Worm (Caenorhabditis elegans) whole organism, young adult: ENCODE results near the gene npr-27.

Source experiments
- B0261.1 ChIP-seq: sonication (generic microtip); optimal IDR thresholded peaks from 2 replicates; lab custom pipeline; 2016; ENCODE audit warnings: mild to moderate bottlenecking, missing genetic modification characterization, moderate library complexity, missing compliant biosample characterization
- F22D6.2 ChIP-seq: sonication (generic microtip); optimal IDR thresholded peaks from 2 replicates; lab custom pipeline; 2016; ENCODE audit warnings: mild to moderate bottlenecking, missing genetic modification characterization, missing compliant biosample characterization
- F23B12.7 ChIP-seq: sonication (generic microtip); optimal IDR thresholded peaks from 2 replicates; lab custom pipeline; 2017; ENCODE audit warnings: missing genetic modification characterization, mild to moderate bottlenecking, missing compliant biosample characterization, antibody characterized with exemption, moderate library complexity; ENCODE audit not compliant: insufficient read depth
- F33H1.4 ChIP-seq: fragments of 200-800 bp; sonication (Bioruptor generic); IDR thresholded peaks from 2 replicates; pipeline ENCODE4 v1.3.6; 2022; ENCODE audit warnings: missing genetic modification reagents, missing genetic modification characterization, missing compliant biosample characterization
- F49E8.2 ChIP-seq: sonication (generic microtip); optimal IDR thresholded peaks from 3 replicates; lab custom pipeline; 2017; ENCODE audit warnings: missing genetic modification characterization, mild to moderate bottlenecking, missing compliant biosample characterization, antibody characterized with exemption, moderate library complexity; ENCODE audit not compliant: insufficient read depth
- T26A5.8 ChIP-seq: sonication (generic microtip); optimal IDR thresholded peaks from 2 replicates; lab custom pipeline; 2016; ENCODE audit warnings: missing genetic modification characterization, missing compliant biosample characterization
- Y53F4B.3 ChIP-seq: fragments of 200-800 bp; sonication (Bioruptor generic); IDR thresholded peaks from 2 replicates; pipeline ENCODE4 v1.3.6; 2022; ENCODE audit warnings: missing genetic modification reagents, missing genetic modification characterization, missing compliant biosample characterization
- Y79H2A.3 ChIP-seq: fragments of 200-800 bp; sonication (Bioruptor generic); conservative IDR thresholded peaks from 2 replicates; pipeline ENCODE4 v1.3.6; 2022; ENCODE audit warnings: missing genetic modification reagents, missing genetic modification characterization, missing compliant biosample characterization
- ZK185.1 ChIP-seq: sonication (generic microtip); optimal IDR thresholded peaks from 2 replicates; lab custom pipeline; 2016; ENCODE audit warnings: mild to moderate bottlenecking, missing genetic modification characterization, missing compliant biosample characterization; ENCODE audit not compliant: poor library complexity, severe bottlenecking
- atf-7 ChIP-seq: sonication (generic microtip); optimal IDR thresholded peaks from 2 replicates; lab custom pipeline; 2017; ENCODE audit warnings: mild to moderate bottlenecking, missing genetic modification characterization, missing compliant biosample characterization
- bed-2 ChIP-seq: fragments of 200-800 bp; sonication (Bioruptor generic); IDR thresholded peaks from 2 replicates; pipeline ENCODE4 v1.3.6; 2022; ENCODE audit warnings: missing genetic modification reagents, missing genetic modification characterization, missing compliant biosample characterization
- ceh-58 ChIP-seq: fragments of 200-800 bp; sonication (Bioruptor generic); IDR thresholded peaks from 2 replicates; pipeline ENCODE4 v1.3.6; 2022; ENCODE audit warnings: missing genetic modification characterization, missing compliant biosample characterization
- ceh-79 ChIP-seq: sonication (generic microtip); optimal IDR thresholded peaks from 2 replicates; lab custom pipeline; 2017; ENCODE audit warnings: mild to moderate bottlenecking, missing genetic modification characterization, missing compliant biosample characterization
- ceh-91 ChIP-seq: fragments of 200-800 bp; sonication (Bioruptor generic); IDR thresholded peaks from 2 replicates; pipeline ENCODE4 v1.3.6; 2022; ENCODE audit warnings: missing genetic modification reagents, missing genetic modification characterization, missing compliant biosample characterization
- chd-7 ChIP-seq: sonication (generic microtip); optimal IDR thresholded peaks from 2 replicates; lab custom pipeline; 2016; ENCODE audit warnings: mild to moderate bottlenecking, missing genetic modification characterization, moderate library complexity, missing compliant biosample characterization
- dox-1 ChIP-seq: fragments of 200-800 bp; sonication (Bioruptor generic); IDR thresholded peaks from 2 replicates; pipeline ENCODE4 v1.3.6; 2022; ENCODE audit warnings: missing genetic modification reagents, missing genetic modification characterization, missing compliant biosample characterization
- egl-18 ChIP-seq: fragments of 200-800 bp; sonication (Bioruptor generic); IDR thresholded peaks from 2 replicates; pipeline ENCODE4 v1.3.6; 2022; ENCODE audit warnings: missing genetic modification reagents, missing genetic modification characterization, missing compliant biosample characterization
- ets-4 ChIP-seq: fragments of 200-800 bp; sonication (Bioruptor generic); optimal IDR thresholded peaks from 2 replicates; lab custom pipeline; 2018; ENCODE audit warnings: mild to moderate bottlenecking, missing genetic modification characterization, missing compliant biosample characterization
- hlh-26 ChIP-seq: fragments of 200-800 bp; sonication (Bioruptor generic); conservative IDR thresholded peaks from 2 replicates; pipeline ENCODE4 v1.3.6; 2022; ENCODE audit warnings: missing genetic modification reagents, missing genetic modification characterization, missing compliant biosample characterization
- let-526 ChIP-seq: fragments of 200-800 bp; sonication (Bioruptor generic); IDR thresholded peaks from 2 replicates; pipeline ENCODE4 v1.3.6; 2022; ENCODE audit warnings: missing genetic modification reagents, missing genetic modification characterization, missing compliant biosample characterization
- let-607 ChIP-seq, 2 experiments: fragments of 200-800 bp in 1 of 2; sonication (Bioruptor generic) in 1 of 2; sonication (generic microtip) in 1 of 2; optimal IDR thresholded peaks; 2 replicates each; lab custom pipeline; 2016 to 2018; ENCODE audit warnings: mild to moderate bottlenecking in 2 of 2, missing compliant biosample characterization in 2 of 2, missing genetic modification characterization in 2 of 2, moderate library complexity in 2 of 2, missing genotype in 1 of 2
- lin-40 ChIP-seq: sonication (generic microtip); optimal IDR thresholded peaks from 2 replicates; lab custom pipeline; 2016; ENCODE audit warnings: missing genetic modification characterization, mild to moderate bottlenecking, missing compliant biosample characterization, missing genotype, missing genetic modification reagents
- madf-10 ChIP-seq: sonication (generic microtip); optimal IDR thresholded peaks from 2 replicates; lab custom pipeline; 2016; ENCODE audit warnings: mild to moderate bottlenecking, missing genetic modification characterization, missing compliant biosample characterization
- madf-3 ChIP-seq: fragments of 200-800 bp; sonication (Bioruptor generic); IDR thresholded peaks from 2 replicates; pipeline ENCODE4 v1.3.6; 2022; ENCODE audit warnings: missing genetic modification reagents, missing genetic modification characterization, missing compliant biosample characterization
- madf-6 ChIP-seq: fragments of 200-800 bp; sonication (Bioruptor generic); IDR thresholded peaks from 2 replicates; pipeline ENCODE4 v1.3.6; 2022; ENCODE audit warnings: missing genetic modification reagents, missing genetic modification characterization, missing compliant biosample characterization
- nhr-120 ChIP-seq: fragments of 200-800 bp; sonication (Bioruptor generic); IDR thresholded peaks from 2 replicates; pipeline ENCODE4 v1.3.6; 2022; ENCODE audit warnings: missing genetic modification characterization, missing compliant biosample characterization
- nhr-27 ChIP-seq: fragments of 200-800 bp; sonication (Bioruptor generic); optimal IDR thresholded peaks from 2 replicates; lab custom pipeline; 2018; ENCODE audit warnings: mild to moderate bottlenecking, missing genetic modification characterization, moderate library complexity, missing compliant biosample characterization
- nhr-80 ChIP-seq: sonication (generic microtip); optimal IDR thresholded peaks from 2 replicates; lab custom pipeline; 2016; ENCODE audit warnings: missing genetic modification characterization, missing compliant biosample characterization
- rpc-1 ChIP-seq, 2 experiments: fragments of 150-350 bp in 1 of 2; sonication (generic microtip) in 1 of 2; optimal IDR thresholded peaks; 2 replicates each; lab custom pipeline; 2014 to 2018; ENCODE audit warnings: missing biosample characterization in 1 of 2, missing genetic modification characterization in 1 of 2, missing genetic modification reagents in 1 of 2, missing genotype in 1 of 2
- snpc-1.1 ChIP-seq: sonication (generic microtip); optimal IDR thresholded peaks from 2 replicates; lab custom pipeline; 2017; ENCODE audit warnings: missing genetic modification characterization, mild to moderate bottlenecking, missing compliant biosample characterization, antibody characterized with exemption, moderate library complexity, missing genotype, missing genetic modification reagents; ENCODE audit not compliant: insufficient read depth
- snpc-3.4 ChIP-seq: sonication (generic microtip); optimal IDR thresholded peaks from 2 replicates; lab custom pipeline; 2017; ENCODE audit warnings: missing genetic modification characterization, mild to moderate bottlenecking, missing compliant biosample characterization, antibody characterized with exemption, moderate library complexity, missing genotype, missing genetic modification reagents
- unc-130 ChIP-seq: sonication (generic microtip); optimal IDR thresholded peaks from 2 replicates; lab custom pipeline; 2016; ENCODE audit warnings: missing genetic modification reagents, missing genetic modification characterization, missing compliant biosample characterization
- ztf-22 ChIP-seq: fragments of 200-800 bp; sonication (Bioruptor generic); optimal IDR thresholded peaks from 2 replicates; lab custom pipeline; 2018; ENCODE audit warnings: mild to moderate bottlenecking, missing genetic modification characterization, moderate library complexity, missing compliant biosample characterization

Gene npr-27

ce11 chrIV:7324913-7325312, 19.5 kb downstream of the npr-27 start:
- TF ChIP-seq chd-7 (tag; lab: Kevin White, UChicago) (no peak), F22D6.2 (tag; lab: Kevin White, UChicago) (no peak), T26A5.8 (tag; lab: Kevin White, UChicago) (no peak), unc-130 (no peak), F33H1.4 (no peak), rpc-1 (optimal IDR thresholded peaks at IDR 0.05; lab: Kevin White, UChicago) (no peak), rpc-1 (tag; optimal IDR thresholded peaks at IDR 0.05; lab: Kevin White, UChicago) (no peak), ceh-79 (tag; lab: Kevin White, UChicago) (no peak), madf-3 (no peak), snpc-3.4 (tag; lab: Kevin White, UChicago) (no peak), ZK185.1 (tag; lab: Kevin White, UChicago) (no peak), nhr-120 (GFP tag; lab: Robert Waterston, UW) (no peak), dox-1 (no peak), bed-2 (GFP tag; lab: Robert Waterston, UW) (no peak), ceh-91 (GFP tag; lab: Robert Waterston, UW) (no peak), lin-40 (no peak), ceh-58 (no peak), egl-18 (GFP tag; lab: Robert Waterston, UW) (no peak), hlh-26 (GFP tag; lab: Robert Waterston, UW) (no peak)
- TF ChIP-seq, all 124 proteins: peak for 0

ce11 chrIV:7325698-7326097, 20.3 kb downstream of the npr-27 start:
- TF ChIP-seq dox-1 (peak; percentile 6; the same call in 1 of the 2 replicates), ztf-22 (GFP tag; lab: Kevin White, UChicago) (no peak), nhr-80 (tag; lab: Kevin White, UChicago) (peak; percentile 76), let-607 (tag; optimal IDR thresholded peaks at IDR 0.05; lab: Kevin White, UChicago) (peak in 1 of 2 experiments; percentile 37)

- no peak for TF ChIP-seq madf-10 (tag; lab: Kevin White, UChicago)
- no peak for TF ChIP-seq Y53F4B.3 (GFP tag; lab: Robert Waterston, UW)
- peak; percentile 99 for TF ChIP-seq nhr-80 (tag; lab: Kevin White, UChicago)
- TF ChIP-seq ets-4: peak; percentile 3
- TF ChIP-seq snpc-1.1 (tag; lab: Kevin White, UChicago): no peak
- no peak for TF ChIP-seq nhr-27 (tag; lab: Kevin White, UChicago)
- peak; percentile 63; the same call in 1 of the 2 replicates for TF ChIP-seq dox-1
These were observed 21.3 kb downstream of the npr-27 start, which contains the start of gene ifo-1 for ce11 chrIV:7326613-7327149. TSS of gene ifo-1 (minus strand) at chrIV:7326663.

ce11 chrIV:7328918-7329317, 23.5 kb downstream of the npr-27 start, which contains the start of gene sqst-2:
TSS of gene sqst-2 (minus strand) at chrIV:7328975.
- TF ChIP-seq F23B12.7 (tag; lab: Kevin White, UChicago) (no peak), Y79H2A.3 (no peak), nhr-80 (tag; lab: Kevin White, UChicago) (peak; percentile 66)

ce11 chrIV:7332695-7333094, 27.3 kb downstream of the npr-27 start, which contains the start of gene ocr-4:
TSS of gene ocr-4 (minus strand) at chrIV:7332795.
- TF ChIP-seq atf-7 (tag; lab: Kevin White, UChicago) (no peak), madf-6 (GFP tag; lab: Robert Waterston, UW) (no peak), let-526 (no peak), F49E8.2 (tag; lab: Kevin White, UChicago) (no peak), B0261.1 (tag; lab: Kevin White, UChicago) (no peak)
